Worm (Caenorhabditis elegans) whole organism, mixed stage, embryonic: ENCODE measurements around the gene cgp-1.

Experiments
- M03D4.4 ChIP-seq: sonication (generic microtip); optimal IDR thresholded peaks from 2 replicates; lab custom pipeline; 2017; ENCODE audit warnings: mild to moderate bottlenecking, missing genetic modification characterization, missing compliant biosample characterization
- bed-3 ChIP-seq: fragments of 200-800 bp; sonication (Bioruptor generic); optimal IDR thresholded peaks from 3 replicates; lab custom pipeline; 2018; ENCODE audit warnings: mild to moderate bottlenecking, missing genetic modification characterization, moderate library complexity, missing compliant biosample characterization
- blmp-1 ChIP-seq: fragments of 150-350 bp; optimal IDR thresholded peaks from 2 replicates; lab custom pipeline; 2014; ENCODE audit warnings: missing biosample characterization, missing genetic modification characterization
- ceh-39 ChIP-seq: fragments of 150-350 bp; optimal IDR thresholded peaks from 2 replicates; lab custom pipeline; 2014; ENCODE audit warnings: missing biosample characterization, missing genetic modification characterization
- ceh-43 ChIP-seq: fragments of 200-800 bp; sonication (Bioruptor generic); optimal IDR thresholded peaks from 2 replicates; lab custom pipeline; 2018; ENCODE audit warnings: mild to moderate bottlenecking, missing genetic modification characterization, moderate library complexity, missing compliant biosample characterization
- ceh-83 ChIP-seq: fragments of 200-800 bp; sonication (Bioruptor generic); optimal IDR thresholded peaks from 2 replicates; lab custom pipeline; 2018; ENCODE audit warnings: mild to moderate bottlenecking, missing genetic modification characterization, missing compliant biosample characterization
- ces-1 ChIP-seq: fragments of 150-350 bp; optimal IDR thresholded peaks from 2 replicates; lab custom pipeline; 2014; ENCODE audit warnings: missing biosample characterization, missing genetic modification reagents, missing genetic modification characterization
- cnd-1 ChIP-seq: fragments of 200-800 bp; sonication (Bioruptor generic); optimal IDR thresholded peaks from 2 replicates; lab custom pipeline; 2018; ENCODE audit warnings: mild to moderate bottlenecking, missing genetic modification characterization, missing compliant biosample characterization
- drap-1 ChIP-seq: fragments of 200-800 bp; sonication (Bioruptor generic); optimal IDR thresholded peaks from 3 replicates; lab custom pipeline; 2018; ENCODE audit warnings: mild to moderate bottlenecking, missing genetic modification characterization, missing compliant biosample characterization
- elt-1 ChIP-seq: sonication (generic microtip); optimal IDR thresholded peaks from 2 replicates; lab custom pipeline; 2017; ENCODE audit warnings: missing genetic modification characterization, mild to moderate bottlenecking, missing compliant biosample characterization, antibody characterized with exemption, moderate library complexity, borderline replicate concordance; ENCODE audit not compliant: insufficient read depth
- elt-3 ChIP-seq: fragments of 150-350 bp; optimal IDR thresholded peaks from 2 replicates; lab custom pipeline; 2014; ENCODE audit warnings: missing biosample characterization, missing genetic modification characterization
- ham-2 ChIP-seq: fragments of 200-800 bp; sonication (Bioruptor generic); optimal IDR thresholded peaks from 2 replicates; lab custom pipeline; 2018; ENCODE audit warnings: mild to moderate bottlenecking, missing genetic modification characterization, missing compliant biosample characterization
- hlh-1 ChIP-seq: fragments of 150-350 bp; optimal IDR thresholded peaks from 2 replicates; lab custom pipeline; 2014; ENCODE audit warnings: missing biosample characterization, missing genetic modification reagents, missing genetic modification characterization
- lin-13 ChIP-seq: fragments of 150-350 bp; optimal IDR thresholded peaks from 2 replicates; lab custom pipeline; 2014; ENCODE audit warnings: missing biosample characterization, missing genetic modification characterization
- lsy-2 ChIP-seq: fragments of 150-350 bp; optimal IDR thresholded peaks from 2 replicates; lab custom pipeline; 2014; ENCODE audit warnings: missing biosample characterization, missing genetic modification characterization
- mab-5 ChIP-seq: fragments of 150-350 bp; optimal IDR thresholded peaks from 2 replicates; lab custom pipeline; 2014; ENCODE audit warnings: missing biosample characterization, missing genetic modification characterization
- mep-1 ChIP-seq: fragments of 150-350 bp; optimal IDR thresholded peaks from 2 replicates; lab custom pipeline; 2017; ENCODE audit warnings: missing biosample characterization, missing genetic modification reagents, missing genetic modification characterization, inconsistent platforms
- mls-2 ChIP-seq: sonication (generic microtip); optimal IDR thresholded peaks from 2 replicates; lab custom pipeline; 2016; ENCODE audit warnings: mild to moderate bottlenecking, missing genetic modification characterization, moderate library complexity, missing compliant biosample characterization
- nhr-2 ChIP-seq: fragments of 150-350 bp; optimal IDR thresholded peaks from 2 replicates; lab custom pipeline; 2014; ENCODE audit warnings: missing biosample characterization, missing genetic modification characterization
- nhr-237 ChIP-seq: fragments of 150-350 bp; optimal IDR thresholded peaks from 2 replicates; lab custom pipeline; 2014; ENCODE audit warnings: missing biosample characterization, missing genetic modification characterization
- nhr-76 ChIP-seq: sonication (generic microtip); optimal IDR thresholded peaks from 2 replicates; lab custom pipeline; 2017; ENCODE audit warnings: missing biosample characterization, missing genetic modification characterization
- pha-4 ChIP-seq: fragments of 150-350 bp; optimal IDR thresholded peaks from 2 replicates; lab custom pipeline; 2018; ENCODE audit warnings: missing biosample characterization, missing genetic modification reagents, missing genetic modification characterization
- sem-2 ChIP-seq: fragments of 200-800 bp; sonication (Bioruptor generic); optimal IDR thresholded peaks from 2 replicates; lab custom pipeline; 2018; ENCODE audit warnings: mild to moderate bottlenecking, missing genetic modification characterization, missing compliant biosample characterization
- snpc-4 ChIP-seq: fragments of 150-350 bp; optimal IDR thresholded peaks from 2 replicates; lab custom pipeline; 2014; ENCODE audit warnings: missing biosample characterization, missing genetic modification characterization
- sptf-1 ChIP-seq: sonication (generic microtip); optimal IDR thresholded peaks from 2 replicates; lab custom pipeline; 2017; ENCODE audit warnings: mild to moderate bottlenecking, missing genetic modification characterization, moderate library complexity, missing compliant biosample characterization
- unc-39 ChIP-seq: fragments of 150-350 bp; optimal IDR thresholded peaks from 2 replicates; lab custom pipeline; 2014; ENCODE audit warnings: missing biosample characterization, missing genetic modification characterization
- unc-62 ChIP-seq: fragments of 150-350 bp; optimal IDR thresholded peaks from 2 replicates; lab custom pipeline; 2014; ENCODE audit warnings: missing biosample characterization, missing genetic modification reagents, missing genetic modification characterization
- zip-8 ChIP-seq: fragments of 150-350 bp; optimal IDR thresholded peaks from 2 replicates; lab custom pipeline; 2014; ENCODE audit warnings: missing biosample characterization, missing genetic modification characterization
- ztf-11 ChIP-seq: fragments of 150-350 bp; optimal IDR thresholded peaks from 2 replicates; lab custom pipeline; 2014; ENCODE audit warnings: missing biosample characterization, missing genetic modification characterization

Gene cgp-1

DNA sequence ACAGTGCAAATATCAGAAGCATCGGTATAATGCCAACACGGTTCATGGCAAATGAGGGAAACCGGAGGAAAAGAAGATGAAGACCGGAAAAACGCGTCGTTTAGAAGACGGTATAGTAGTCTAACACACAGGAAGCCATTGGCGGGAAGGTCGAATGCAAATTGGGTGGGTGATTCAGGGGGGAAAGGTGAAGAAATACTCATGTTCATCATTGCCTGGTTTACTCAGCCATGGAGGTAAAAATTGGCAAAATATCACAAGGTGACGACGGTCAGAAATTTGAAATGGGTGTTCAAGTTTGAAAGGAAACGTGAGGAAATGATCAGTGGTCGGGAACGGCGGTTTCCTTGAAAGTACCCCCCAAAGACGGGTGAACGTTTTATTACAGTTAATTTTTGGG is 18.7 kb upstream of the cgp-1 start, which contains the start of gene W03F9.11:
Gene W03F9.11 (minus strand): TSS at position 101 of the 400 bp plus-strand sequence.
- no peak for TF ChIP-seq bed-3
- TF ChIP-seq ceh-83 (GFP tag; lab: Kevin White, UChicago) = no peak
- TF ChIP-seq lin-13 = no peak
- no peak for TF ChIP-seq sptf-1 (tag; lab: Kevin White, UChicago)
- TF ChIP-seq nhr-237 (tag; lab: Kevin White, UChicago) = no peak
- no peak for TF ChIP-seq pha-4 (tag; lab: Kevin White, UChicago)
- no peak for TF ChIP-seq mab-5 (tag; lab: Kevin White, UChicago)
- TF ChIP-seq ceh-39 (tag; lab: Kevin White, UChicago) = no peak
- TF ChIP-seq blmp-1 (tag; lab: Kevin White, UChicago) = no peak
- no peak for TF ChIP-seq unc-39 (tag; lab: Kevin White, UChicago)
- no peak for TF ChIP-seq nhr-76 (tag; lab: Kevin White, UChicago)
- no peak for TF ChIP-seq sem-2
- TF ChIP-seq elt-3 (tag; lab: Kevin White, UChicago) = no peak

ce11 chrV:138592-138991 is 16.0 kb upstream of the cgp-1 start, which contains the start of gene W03F9.9:
Gene W03F9.9 (plus strand): TSS chrV:138892.
- no peak for TF ChIP-seq elt-1 (tag; lab: Kevin White, UChicago)
- TF ChIP-seq unc-39 (tag; lab: Kevin White, UChicago) = no peak
- TF ChIP-seq drap-1 = no peak
- no peak for TF ChIP-seq zip-8 (tag; lab: Kevin White, UChicago)
- no peak for TF ChIP-seq mab-5 (tag; lab: Kevin White, UChicago)
- no peak for TF ChIP-seq mep-1 (tag; lab: Kevin White, UChicago)

- no peak for TF ChIP-seq cnd-1
- TF ChIP-seq lin-13 = no peak
- TF ChIP-seq bed-3 = no peak
- TF ChIP-seq elt-1 (tag; lab: Kevin White, UChicago) = no peak
- no peak for TF ChIP-seq elt-3 (tag; lab: Kevin White, UChicago)
- TF ChIP-seq blmp-1 (tag; lab: Kevin White, UChicago) = no peak
- TF ChIP-seq sptf-1 (tag; lab: Kevin White, UChicago) = no peak
- TF ChIP-seq hlh-1 (tag; lab: Kevin White, UChicago) = no peak
- TF ChIP-seq lsy-2 (tag; lab: Kevin White, UChicago) = no peak
- no peak for TF ChIP-seq ceh-83 (GFP tag; lab: Kevin White, UChicago)
- TF ChIP-seq unc-62 (GFP tag; lab: Kevin White, UChicago) = no peak
- TF ChIP-seq mep-1 (tag; lab: Kevin White, UChicago) = no peak
- TF ChIP-seq ceh-39 (tag; lab: Kevin White, UChicago) = no peak
- TF ChIP-seq nhr-76 (tag; lab: Kevin White, UChicago) = no peak
- no peak for TF ChIP-seq drap-1
- no peak for TF ChIP-seq pha-4 (tag; lab: Kevin White, UChicago)
- TF ChIP-seq M03D4.4 = no peak
Observed at ce11 chrV:137667-138066, 15.1 kb upstream of the cgp-1 start.

ce11 chrV:130186-130585 is 7.6 kb upstream of the cgp-1 start:
- TF ChIP-seq elt-1 (tag; lab: Kevin White, UChicago) (no peak), nhr-237 (tag; lab: Kevin White, UChicago) (no peak), sem-2 (no peak), bed-3 (no peak), sptf-1 (tag; lab: Kevin White, UChicago) (no peak), ham-2 (GFP tag; lab: Kevin White, UChicago) (no peak), elt-3 (tag; lab: Kevin White, UChicago) (no peak), ceh-83 (GFP tag; lab: Kevin White, UChicago) (no peak), lin-13 (no peak), hlh-1 (tag; lab: Kevin White, UChicago) (no peak), mep-1 (tag; lab: Kevin White, UChicago) (no peak), ceh-43 (GFP tag; lab: Kevin White, UChicago) (no peak), ztf-11 (tag; lab: Kevin White, UChicago) (no peak), pha-4 (tag; lab: Kevin White, UChicago) (no peak)

- TF ChIP-seq cnd-1 (no peak), blmp-1 (tag; lab: Kevin White, UChicago) (no peak), ceh-43 (GFP tag; lab: Kevin White, UChicago) (no peak), ces-1 (GFP tag; lab: Kevin White, UChicago) (peak; percentile 95), elt-1 (tag; lab: Kevin White, UChicago) (no peak), drap-1 (no peak), snpc-4 (tag; lab: Kevin White, UChicago) (no peak), elt-3 (tag; lab: Kevin White, UChicago) (no peak), nhr-2 (tag; lab: Kevin White, UChicago) (no peak), lsy-2 (tag; lab: Kevin White, UChicago) (peak; percentile 50), mls-2 (tag; lab: Kevin White, UChicago) (no peak)
Observed at ce11 chrV:127882-128281, 5.3 kb upstream of the cgp-1 start, which contains the start of the genes W03F9.2 and sftb-2. Gene W03F9.2 (minus strand): TSS chrV:128034. Gene sftb-2 (plus strand): TSS chrV:128237.
